Worm (Caenorhabditis elegans): ENCODE results near the gene F48E8.8.

DNA sequence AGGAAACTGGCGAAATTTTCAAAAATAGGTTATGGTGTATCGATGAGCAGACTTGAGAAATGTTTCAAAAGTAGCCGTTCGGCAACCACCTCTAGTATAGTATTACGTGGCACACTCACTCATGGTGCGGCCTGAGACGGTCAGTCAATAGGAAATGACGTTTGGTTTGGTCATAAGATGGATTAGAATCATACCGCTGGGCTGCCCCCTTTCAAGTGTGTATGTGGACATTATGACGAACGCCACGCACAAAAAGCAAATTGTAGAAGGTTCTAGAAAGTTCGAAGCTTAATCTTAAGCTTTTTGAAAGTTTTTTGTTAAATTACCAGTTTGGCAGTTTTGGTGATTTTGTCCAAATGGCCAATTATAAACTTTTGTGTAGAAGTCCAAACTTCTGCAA, 25.2 kb downstream of the F48E8.8 start:
- TF ChIP-seq lin-39 (tag; optimal IDR thresholded peaks at IDR 0.05) (no peak), ceh-82 (tag; optimal IDR thresholded peaks at IDR 0.05) (no peak), pha-4 (tag; optimal IDR thresholded peaks at IDR 0.05) (peak; percentile 54)

All from whole organism, L3 larva.